Worm (Caenorhabditis elegans) whole organism, young adult: ENCODE measurements around the gene msp-142.

Experiments
- C06A6.2 ChIP-seq: fragments of 200-800 bp; sonication (Bioruptor generic); conservative IDR thresholded peaks from 2 replicates; pipeline ENCODE4 v1.3.6; 2022; ENCODE audit warnings: missing genetic modification characterization, missing compliant biosample characterization
- D2030.7 ChIP-seq: fragments of 200-800 bp; sonication (Bioruptor generic); IDR thresholded peaks from 2 replicates; pipeline ENCODE4 v1.3.6; 2022; ENCODE audit warnings: missing genetic modification reagents, missing genetic modification characterization, missing compliant biosample characterization
- F23B12.7 ChIP-seq: sonication (generic microtip); optimal IDR thresholded peaks from 2 replicates; lab custom pipeline; 2017; ENCODE audit warnings: missing genetic modification characterization, mild to moderate bottlenecking, missing compliant biosample characterization, antibody characterized with exemption, moderate library complexity; ENCODE audit not compliant: insufficient read depth
- F49E8.2 ChIP-seq: sonication (generic microtip); optimal IDR thresholded peaks from 3 replicates; lab custom pipeline; 2017; ENCODE audit warnings: missing genetic modification characterization, mild to moderate bottlenecking, missing compliant biosample characterization, antibody characterized with exemption, moderate library complexity; ENCODE audit not compliant: insufficient read depth
- K12H6.12 ChIP-seq: fragments of 200-800 bp; sonication (Bioruptor generic); optimal IDR thresholded peaks from 2 replicates; lab custom pipeline; 2018; ENCODE audit warnings: mild to moderate bottlenecking, missing genetic modification characterization, missing compliant biosample characterization
- ZK185.1 ChIP-seq: sonication (generic microtip); optimal IDR thresholded peaks from 2 replicates; lab custom pipeline; 2016; ENCODE audit warnings: mild to moderate bottlenecking, missing genetic modification characterization, missing compliant biosample characterization; ENCODE audit not compliant: poor library complexity, severe bottlenecking
- akir-1 ChIP-seq: fragments of 200-800 bp; sonication (Bioruptor generic); optimal IDR thresholded peaks from 2 replicates; lab custom pipeline; 2018; ENCODE audit warnings: mild to moderate bottlenecking, missing genetic modification characterization, moderate library complexity, missing compliant biosample characterization
- aptf-2 ChIP-seq: fragments of 200-800 bp; sonication (Bioruptor generic); conservative IDR thresholded peaks from 2 replicates; pipeline ENCODE4 v1.3.6; 2022; ENCODE audit warnings: missing genetic modification reagents, missing genetic modification characterization, missing compliant biosample characterization
- attf-3 ChIP-seq: fragments of 200-800 bp; sonication (Bioruptor generic); conservative IDR thresholded peaks from 2 replicates; pipeline ENCODE4 v1.3.6; 2022; ENCODE audit warnings: missing genetic modification reagents, missing genetic modification characterization, missing compliant biosample characterization
- attf-5 ChIP-seq: fragments of 200-800 bp; sonication (Bioruptor generic); optimal IDR thresholded peaks from 2 replicates; lab custom pipeline; 2018; ENCODE audit warnings: mild to moderate bottlenecking, missing genetic modification characterization, missing compliant biosample characterization
- cebp-1 ChIP-seq, 2 experiments: fragments of 200-800 bp in 1 of 2; sonication (Bioruptor generic) in 1 of 2; sonication (generic microtip) in 1 of 2; IDR thresholded peaks in 1 of 2; optimal IDR thresholded peaks in 1 of 2; 2 replicates each; pipeline versions ENCODE4 v1.3.6 to Lab custom; 2017 to 2022; ENCODE audit warnings: missing compliant biosample characterization in 2 of 2, missing genetic modification characterization in 2 of 2, mild to moderate bottlenecking in 1 of 2, missing genetic modification reagents in 1 of 2, moderate library complexity in 1 of 2
- ceh-100 ChIP-seq: fragments of 200-800 bp; sonication (Bioruptor generic); IDR thresholded peaks from 2 replicates; pipeline ENCODE4 v1.3.6; 2022; ENCODE audit warnings: missing genetic modification reagents, missing genetic modification characterization, missing compliant biosample characterization
- ceh-27 ChIP-seq: fragments of 200-800 bp; sonication (Bioruptor generic); optimal IDR thresholded peaks from 2 replicates; lab custom pipeline; 2018; ENCODE audit warnings: mild to moderate bottlenecking, missing genetic modification characterization, moderate library complexity, missing compliant biosample characterization
- ceh-40 ChIP-seq: fragments of 200-800 bp; sonication (Bioruptor generic); IDR thresholded peaks from 2 replicates; pipeline ENCODE4 v1.3.6; 2022; ENCODE audit warnings: missing genetic modification characterization, missing compliant biosample characterization
- ceh-79 ChIP-seq: sonication (generic microtip); optimal IDR thresholded peaks from 2 replicates; lab custom pipeline; 2017; ENCODE audit warnings: mild to moderate bottlenecking, missing genetic modification characterization, missing compliant biosample characterization
- chd-7 ChIP-seq: sonication (generic microtip); optimal IDR thresholded peaks from 2 replicates; lab custom pipeline; 2016; ENCODE audit warnings: mild to moderate bottlenecking, missing genetic modification characterization, moderate library complexity, missing compliant biosample characterization
- efl-1 ChIP-seq: fragments of 150-350 bp; optimal IDR thresholded peaks from 2 replicates; lab custom pipeline; 2014; ENCODE audit warnings: missing biosample characterization, missing genetic modification reagents, missing genetic modification characterization
- egrh-3 ChIP-seq: fragments of 200-800 bp; sonication (Bioruptor generic); IDR thresholded peaks from 2 replicates; pipeline ENCODE4 v1.3.6; 2022; ENCODE audit warnings: missing genetic modification reagents, missing genetic modification characterization, missing compliant biosample characterization
- him-1 ChIP-seq: sonication (generic microtip); optimal IDR thresholded peaks from 2 replicates; lab custom pipeline; 2016; ENCODE audit warnings: missing genotype, missing genetic modification reagents, missing genetic modification characterization, missing compliant biosample characterization
- hmg-1.2 ChIP-seq: fragments of 200-800 bp; sonication (Bioruptor generic); IDR thresholded peaks from 2 replicates; pipeline ENCODE4 v1.3.6; 2022; ENCODE audit warnings: missing genetic modification reagents, missing genetic modification characterization, missing compliant biosample characterization
- let-526 ChIP-seq: fragments of 200-800 bp; sonication (Bioruptor generic); IDR thresholded peaks from 2 replicates; pipeline ENCODE4 v1.3.6; 2022; ENCODE audit warnings: missing genetic modification reagents, missing genetic modification characterization, missing compliant biosample characterization
- let-607 ChIP-seq, 2 experiments: fragments of 200-800 bp in 1 of 2; sonication (Bioruptor generic) in 1 of 2; sonication (generic microtip) in 1 of 2; optimal IDR thresholded peaks; 2 replicates each; lab custom pipeline; 2016 to 2018; ENCODE audit warnings: mild to moderate bottlenecking in 2 of 2, missing compliant biosample characterization in 2 of 2, missing genetic modification characterization in 2 of 2, moderate library complexity in 2 of 2, missing genotype in 1 of 2
- lin-35 ChIP-seq, 3 experiments: fragments of 150-350 bp in 2 of 3; sonication (generic microtip) in 1 of 3; optimal IDR thresholded peaks; 2 replicates each; lab custom pipeline; 2014 to 2018; ENCODE audit warnings: missing biosample characterization in 3 of 3, missing genetic modification characterization in 3 of 3, missing genetic modification reagents in 3 of 3
- lsy-27 ChIP-seq: sonication (generic microtip); optimal IDR thresholded peaks from 2 replicates; lab custom pipeline; 2017; ENCODE audit warnings: missing genetic modification characterization, mild to moderate bottlenecking, missing compliant biosample characterization, antibody characterized with exemption, missing genotype, borderline replicate concordance; ENCODE audit not compliant: insufficient read depth
- mcd-1 ChIP-seq: fragments of 200-800 bp; sonication (Bioruptor generic); IDR thresholded peaks from 2 replicates; pipeline ENCODE4 v1.3.6; 2022; ENCODE audit warnings: missing genetic modification reagents, missing genetic modification characterization, missing compliant biosample characterization
- mxl-1 ChIP-seq: sonication (generic microtip); optimal IDR thresholded peaks from 2 replicates; lab custom pipeline; 2016; ENCODE audit warnings: missing genetic modification characterization, missing compliant biosample characterization
- nhr-179 ChIP-seq: sonication (generic microtip); optimal IDR thresholded peaks from 2 replicates; lab custom pipeline; 2016; ENCODE audit warnings: mild to moderate bottlenecking, missing genetic modification characterization, missing compliant biosample characterization
- nhr-80 ChIP-seq: sonication (generic microtip); optimal IDR thresholded peaks from 2 replicates; lab custom pipeline; 2016; ENCODE audit warnings: missing genetic modification characterization, missing compliant biosample characterization
- rcor-1 ChIP-seq: fragments of 200-800 bp; sonication (Bioruptor generic); IDR thresholded peaks from 2 replicates; pipeline ENCODE4 v1.3.6; 2022; ENCODE audit warnings: missing genetic modification reagents, missing genetic modification characterization, missing compliant biosample characterization
- snpc-3.4 ChIP-seq: sonication (generic microtip); optimal IDR thresholded peaks from 2 replicates; lab custom pipeline; 2017; ENCODE audit warnings: missing genetic modification characterization, mild to moderate bottlenecking, missing compliant biosample characterization, antibody characterized with exemption, moderate library complexity, missing genotype, missing genetic modification reagents
- snpc-4 ChIP-seq, 5 experiments: fragments of 150-350 bp in 1 of 5; sonication (generic microtip) in 4 of 5; optimal IDR thresholded peaks; 2 replicates each; lab custom pipeline; 2014 to 2018; ENCODE audit warnings: missing genetic modification characterization in 5 of 5, missing biosample characterization in 3 of 5, antibody characterized with exemption in 2 of 5, mild to moderate bottlenecking in 2 of 5, missing compliant biosample characterization in 2 of 5, missing genotype in 2 of 5, moderate library complexity in 2 of 5, missing genetic modification reagents in 1 of 5
- somi-1 ChIP-seq: fragments of 200-800 bp; sonication (Bioruptor generic); optimal IDR thresholded peaks from 2 replicates; lab custom pipeline; 2018; ENCODE audit warnings: mild to moderate bottlenecking, missing genetic modification characterization, missing compliant biosample characterization
- sptf-2 ChIP-seq: fragments of 200-800 bp; sonication (Bioruptor generic); optimal IDR thresholded peaks from 2 replicates; lab custom pipeline; 2018; ENCODE audit warnings: mild to moderate bottlenecking, missing genetic modification characterization, missing compliant biosample characterization
- unc-130 ChIP-seq: sonication (generic microtip); optimal IDR thresholded peaks from 2 replicates; lab custom pipeline; 2016; ENCODE audit warnings: missing genetic modification reagents, missing genetic modification characterization, missing compliant biosample characterization
- xnd-1 ChIP-seq: sonication (generic microtip); optimal IDR thresholded peaks from 2 replicates; lab custom pipeline; 2016; ENCODE audit warnings: missing genotype, missing genetic modification reagents, missing genetic modification characterization, missing compliant biosample characterization
- zim-3 ChIP-seq: sonication (generic microtip); optimal IDR thresholded peaks from 2 replicates; lab custom pipeline; 2017; ENCODE audit warnings: mild to moderate bottlenecking, missing genetic modification characterization, moderate library complexity, missing compliant biosample characterization

msp-142 gene

ce11 chrII:5836153-5836719 is 38.5 kb downstream of the msp-142 start, which contains the start of gene fzo-1:
Gene fzo-1, minus strand, starts transcription at chrII:5836203.
- no peak for TF ChIP-seq him-1 (tag; lab: Kevin White, UChicago)
- no peak for TF ChIP-seq snpc-4 (GFP tag; optimal IDR thresholded peaks at IDR 0.05; lab: Kevin White, UChicago)
- peak in 2 of 4 experiments; percentile 5 to 49 for TF ChIP-seq snpc-4 (tag; optimal IDR thresholded peaks at IDR 0.05; lab: Kevin White, UChicago)
- no peak for TF ChIP-seq lsy-27
- peak; percentile 1 for TF ChIP-seq attf-5 (GFP tag; lab: Kevin White, UChicago)
- TF ChIP-seq unc-130 (GFP tag; lab: Kevin White, UChicago), result peak; percentile 48
- TF ChIP-seq hmg-1.2 (GFP tag; lab: Robert Waterston, UW), result peak; percentile 17; the same call in 1 of the 2 replicates
- peak; percentile 15 for TF ChIP-seq akir-1 (GFP tag; lab: Kevin White, UChicago)
- TF ChIP-seq snpc-3.4 (tag; lab: Kevin White, UChicago), result no peak
- peak; percentile 33 for TF ChIP-seq ceh-27 (GFP tag; lab: Kevin White, UChicago)
- TF ChIP-seq egrh-3 (GFP tag; lab: Robert Waterston, UW), result no peak
- TF ChIP-seq K12H6.12 (tag; lab: Kevin White, UChicago), result peak; percentile 18
- TF ChIP-seq cebp-1 (GFP tag; IDR thresholded peaks at IDR 0.05; lab: Robert Waterston, UW), result no peak
- TF ChIP-seq cebp-1 (tag; optimal IDR thresholded peaks at IDR 0.05; lab: Kevin White, UChicago), result peak; percentile 9
- no peak for TF ChIP-seq F23B12.7
- TF ChIP-seq ceh-100, result peak; percentile 91

- TF ChIP-seq nhr-179 (no peak), aptf-2 (GFP tag; lab: Robert Waterston, UW) (no peak), K12H6.12 (tag; lab: Kevin White, UChicago) (no peak), efl-1 (GFP tag; lab: Kevin White, UChicago) (no peak), mcd-1 (GFP tag; lab: Robert Waterston, UW) (no peak), unc-130 (GFP tag; lab: Kevin White, UChicago) (no peak), chd-7 (no peak), xnd-1 (tag; lab: Kevin White, UChicago) (no peak), F49E8.2 (tag; lab: Kevin White, UChicago) (no peak), C06A6.2 (GFP tag; lab: Robert Waterston, UW) (no peak), let-526 (GFP tag; lab: Robert Waterston, UW) (no peak), let-607 (tag; optimal IDR thresholded peaks at IDR 0.05; lab: Kevin White, UChicago) (no peak), nhr-80 (tag; lab: Kevin White, UChicago) (no peak), sptf-2 (GFP tag; lab: Kevin White, UChicago) (no peak), somi-1 (GFP tag; lab: Kevin White, UChicago) (no peak), lin-35 (GFP tag; optimal IDR thresholded peaks at IDR 0.05; lab: Kevin White, UChicago) (no peak), attf-3 (no peak), ceh-27 (GFP tag; lab: Kevin White, UChicago) (no peak), zim-3 (tag; lab: Kevin White, UChicago) (no peak), ceh-40 (no peak)
These were observed 40.7 kb downstream of the msp-142 start, which contains the start of gene ZK1248.15 for ce11 chrII:5838453-5838852. Gene ZK1248.15, minus strand, starts transcription at chrII:5838553.

DNA sequence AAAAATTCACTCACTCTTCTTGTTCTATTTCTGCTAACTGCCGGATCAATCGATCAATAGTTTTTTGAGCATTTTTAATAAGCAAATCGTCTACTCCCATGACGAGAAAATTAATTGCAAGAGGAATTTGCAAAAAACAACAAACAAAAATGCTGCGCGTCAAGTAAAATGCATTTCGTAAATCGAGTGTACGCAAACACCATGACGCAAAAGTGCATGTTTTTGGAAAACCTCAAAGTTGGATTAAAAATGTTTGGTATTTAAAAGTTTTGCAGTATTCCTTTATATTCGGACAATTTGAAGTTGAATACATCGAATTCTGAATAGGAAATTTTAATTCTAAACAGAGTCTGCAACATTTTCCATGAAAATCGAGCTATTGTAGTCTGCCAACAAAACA is 41.5 kb downstream of the msp-142 start, which contains the start of gene ZK1248.19:
Gene ZK1248.19, minus strand, starts transcription at position 188 of the 400 bp plus-strand sequence.
- no peak for TF ChIP-seq snpc-4 (GFP tag; optimal IDR thresholded peaks at IDR 0.05; lab: Kevin White, UChicago)
- TF ChIP-seq snpc-4 (tag; optimal IDR thresholded peaks at IDR 0.05; lab: Kevin White, UChicago), result peak in 1 of 4 experiments; percentile 26
- TF ChIP-seq ceh-100, result peak; percentile 52; the same call in 1 of the 2 replicates
- TF ChIP-seq D2030.7, result no peak
- TF ChIP-seq ceh-79 (tag; lab: Kevin White, UChicago), result no peak
- TF ChIP-seq mxl-1 (tag; lab: Kevin White, UChicago), result no peak
- TF ChIP-seq ZK185.1 (tag; lab: Kevin White, UChicago), result no peak
- peak; percentile 70; the same call in 1 of the 2 replicates for TF ChIP-seq rcor-1 (GFP tag; lab: Robert Waterston, UW)
